Fruit fly (Drosophila melanogaster) whole organism, adult: ENCODE data around the gene CG45089.

Source experiments
- CG14711 ChIP-seq: fragments of 200-800 bp; sonication (Bioruptor generic); optimal IDR thresholded peaks from 2 replicates; lab custom pipeline; 2018; ENCODE audit warnings: missing biosample characterization, mild to moderate bottlenecking, missing genetic modification characterization, moderate library complexity
- CG1620 ChIP-seq: fragments of 200-800 bp; sonication (Bioruptor generic); optimal IDR thresholded peaks from 2 replicates; lab custom pipeline; 2016; ENCODE audit warnings: missing biosample characterization, missing genetic modification characterization
- Hr96 ChIP-seq: fragments of 200-800 bp; sonication (Bioruptor generic); optimal IDR thresholded peaks from 2 replicates; lab custom pipeline; 2016; ENCODE audit warnings: missing biosample characterization, missing genetic modification characterization
- Mnt ChIP-seq: fragments of 200-800 bp; sonication (Bioruptor generic); optimal IDR thresholded peaks from 2 replicates; lab custom pipeline; 2016; ENCODE audit warnings: missing biosample characterization, mild to moderate bottlenecking, missing genetic modification characterization
- ovo ChIP-seq: fragments of 200-800 bp; sonication (Bioruptor generic); optimal IDR thresholded peaks from 2 replicates; lab custom pipeline; 2016; ENCODE audit warnings: missing biosample characterization, missing genetic modification characterization

DNA sequence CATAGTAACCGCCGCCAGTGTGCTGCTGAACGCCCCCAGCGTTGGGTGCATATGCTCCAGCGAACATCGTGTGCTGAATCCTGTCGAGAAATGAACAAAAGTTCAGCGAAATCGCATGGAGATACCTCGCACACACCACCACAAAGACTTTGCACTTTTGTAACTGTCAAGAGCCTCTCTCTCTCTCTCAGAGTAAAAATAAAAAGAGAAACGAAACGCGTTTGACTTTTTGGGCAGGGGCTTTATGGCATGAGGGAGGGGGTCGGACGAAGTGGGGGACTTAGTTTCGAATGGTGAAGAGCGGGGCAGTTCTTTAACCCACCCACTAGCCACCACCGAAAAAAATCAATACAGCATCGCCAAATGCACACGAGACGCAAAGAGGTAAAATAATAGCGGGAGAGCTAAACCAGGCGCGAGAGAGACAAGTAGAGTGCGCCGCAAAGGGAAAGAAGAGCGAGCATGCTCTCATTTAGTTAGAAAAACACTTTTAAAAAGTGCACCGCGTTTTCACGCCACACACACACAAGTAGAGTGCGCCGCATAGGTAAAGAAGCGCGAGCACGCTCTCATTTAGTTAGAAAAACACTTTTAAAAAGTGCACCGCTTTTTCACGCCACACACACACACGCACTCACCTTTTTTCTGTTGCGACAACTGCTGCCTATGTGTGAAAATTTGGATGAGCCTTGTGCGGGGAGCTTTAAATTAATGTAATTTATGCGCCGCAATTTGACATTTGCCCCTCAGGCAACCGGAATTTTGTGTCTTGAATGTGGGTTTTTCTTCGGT, 36.8 kb upstream of the CG45089 start:
- TF ChIP-seq Hr96 (GFP tag; lab: Kevin White, UChicago) (no peak), ovo (GFP tag; lab: Kevin White, UChicago) (no peak), Mnt (GFP tag; lab: Kevin White, UChicago) (no peak), CG1620 (GFP tag; lab: Kevin White, UChicago) (no peak), CG14711 (no peak)
